Fruit fly (Drosophila melanogaster): Measurements from ENCODE around the gene CG32485.

The CG32485 gene

DNA sequence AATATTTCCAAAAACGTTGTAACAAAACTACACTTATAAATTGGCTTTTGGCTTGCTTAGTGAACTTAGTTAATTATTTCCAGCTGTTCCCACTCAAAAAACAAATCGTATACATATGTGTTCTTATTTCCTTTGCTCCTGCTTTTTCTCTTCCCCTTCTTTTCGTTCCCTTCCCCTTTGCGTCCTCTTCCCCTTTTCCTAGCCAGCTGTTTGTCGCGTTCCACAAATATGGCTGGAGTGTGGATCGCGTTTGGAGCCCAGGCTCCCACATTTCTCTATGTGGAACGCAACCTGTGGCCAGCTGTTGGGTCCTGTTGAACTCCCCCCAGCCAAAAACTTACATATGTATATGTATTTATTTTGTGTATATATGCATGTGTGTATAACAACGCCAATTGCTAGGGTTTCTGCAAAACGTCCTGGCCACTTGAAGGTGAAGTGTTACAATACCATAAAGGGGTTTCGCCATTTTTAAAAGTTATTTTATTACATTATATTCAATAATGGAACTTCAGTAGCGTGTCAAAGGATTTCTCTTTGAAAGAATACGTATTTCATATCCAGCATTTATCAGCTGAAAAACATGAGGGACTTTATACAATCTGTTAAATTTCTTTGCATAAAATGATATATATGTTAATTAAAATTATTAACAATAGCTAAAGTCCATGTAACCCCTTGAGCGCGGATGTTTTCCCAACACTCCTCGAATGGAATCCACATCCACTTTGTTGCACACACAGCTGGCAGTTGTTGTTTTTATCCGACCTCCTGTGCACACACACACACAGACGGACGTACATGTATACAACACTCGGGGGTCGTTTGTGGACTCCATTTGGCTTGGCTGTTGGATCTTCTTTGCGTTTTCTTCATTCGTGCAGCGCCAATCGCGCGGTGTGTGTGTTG, 21.8 kb downstream of the CG32485 start (continued):
- TF ChIP-seq CG8924 (tag; optimal IDR thresholded peaks at IDR 0.05) (peak; percentile 48), chm (GFP tag; IDR thresholded peaks at IDR 0.05) (peak; percentile 57), CG13775 (GFP tag; optimal IDR thresholded peaks at IDR 0.05) (peak; percentile 38), Meics (GFP tag; optimal IDR thresholded peaks at IDR 0.05) (peak; percentile 17), bbx (GFP tag; IDR thresholded peaks at IDR 0.05; ENCODE audit: partially characterized antibody) (0 out of 2 replicates have a peak, but pooled peaks have one; percentile 32), scrt (GFP tag; optimal IDR thresholded peaks at IDR 0.05) (peak; percentile 43), CG11723 (GFP tag; optimal IDR thresholded peaks at IDR 0.05) (peak; percentile 20), sens (GFP tag) (peak; percentile 62)

DNA sequence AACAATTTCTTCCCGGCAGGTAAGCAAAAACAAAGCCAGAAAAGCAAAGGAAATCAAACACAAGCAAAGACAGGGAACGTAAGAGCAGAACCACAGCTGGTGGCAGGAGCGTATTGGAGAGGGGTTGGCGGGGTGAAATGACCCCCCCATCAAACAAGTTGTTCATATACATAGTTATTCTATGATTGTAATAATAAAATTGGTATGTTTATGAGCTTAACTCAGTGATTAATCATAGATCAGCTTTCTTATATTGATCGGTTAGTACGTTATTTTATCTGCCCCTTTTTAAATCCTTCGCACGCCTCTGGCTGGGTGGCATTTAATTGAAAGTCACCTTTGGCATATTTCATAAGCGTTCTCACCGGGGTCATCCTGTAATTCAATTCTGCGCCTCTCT, 23.3 kb downstream of the CG32485 start:
- TF ChIP-seq knrl (GFP tag; IDR thresholded peaks at IDR 0.05; ENCODE audit: partially characterized antibody) = no peak
- no peak for TF ChIP-seq disco-r (GFP tag; optimal IDR thresholded peaks at IDR 0.05)
- TF ChIP-seq H2.0 (GFP tag; IDR thresholded peaks at IDR 0.05) = no peak
- TF ChIP-seq slbo (GFP tag; IDR thresholded peaks at IDR 0.05) = 0 out of 2 replicates have a peak, but pooled peaks have one; percentile 31
- no peak for TF ChIP-seq esg (GFP tag; conservative IDR thresholded peaks at IDR 0.05)
- no peak for TF ChIP-seq CG9437 (GFP tag; optimal IDR thresholded peaks at IDR 0.05)
- no peak for TF ChIP-seq luna (GFP tag; optimal IDR thresholded peaks at IDR 0.05)
- TF ChIP-seq chn (GFP tag; optimal IDR thresholded peaks at IDR 0.05) = peak; percentile 22
- TF ChIP-seq Hr3 (GFP tag; optimal IDR thresholded peaks at IDR 0.05) = no peak
- peak; percentile 20 for TF ChIP-seq CG1832 (GFP tag; optimal IDR thresholded peaks at IDR 0.05)
- TF ChIP-seq wor (GFP tag; IDR thresholded peaks at IDR 0.05) = no peak
- TF ChIP-seq dpn (GFP tag; optimal IDR thresholded peaks at IDR 0.05) = no peak
- TF ChIP-seq ash1 (GFP tag; optimal IDR thresholded peaks at IDR 0.05) = no peak
- TF ChIP-seq HmgZ (tag; optimal IDR thresholded peaks at IDR 0.05) = no peak
- peak; percentile 20 for TF ChIP-seq dmrt11E (tag; optimal IDR thresholded peaks at IDR 0.05)
- TF ChIP-seq CG13123 (GFP tag; optimal IDR thresholded peaks at IDR 0.05) = no peak
- TF ChIP-seq pzg (GFP tag; optimal IDR thresholded peaks at IDR 0.05) = no peak
- 0 out of 3 replicates have a peak, but pooled peaks have one; percentile 7 for TF ChIP-seq Dbx (GFP tag; IDR thresholded peaks at IDR 0.05)
- TF ChIP-seq ara (GFP tag; IDR thresholded peaks at IDR 0.05) = peak; percentile 27; the same call in 1 of the 2 replicates
- no peak for TF ChIP-seq eve (GFP tag; optimal IDR thresholded peaks at IDR 0.05)
- no peak for TF ChIP-seq p53 (GFP tag; optimal IDR thresholded peaks at IDR 0.05)
- TF ChIP-seq row (GFP tag; IDR thresholded peaks at IDR 0.05) = peak; percentile 53
- TF ChIP-seq CG3281 (GFP tag; optimal IDR thresholded peaks at IDR 0.05) = no peak
- 0 out of 2 replicates have a peak, but pooled peaks have one; percentile 18 for TF ChIP-seq Drgx (GFP tag; IDR thresholded peaks at IDR 0.05)
- peak; percentile 9 for TF ChIP-seq CG6813 (GFP tag; optimal IDR thresholded peaks at IDR 0.05)
- peak; percentile 17 for TF ChIP-seq CG18599 (GFP tag; optimal IDR thresholded peaks at IDR 0.05)
- TF ChIP-seq Stat92E (GFP tag; optimal IDR thresholded peaks at IDR 0.05) = no peak
- TF ChIP-seq CG17328 (GFP tag; IDR thresholded peaks at IDR 0.05) = 0 out of 2 replicates have a peak, but pooled peaks have one; percentile 20
- no peak for TF ChIP-seq CG7963 (GFP tag; IDR thresholded peaks at IDR 0.05; ENCODE audit: partially characterized antibody)
- no peak for TF ChIP-seq fd96Cb (tag; optimal IDR thresholded peaks at IDR 0.05)
- no peak for TF ChIP-seq CG4820 (GFP tag; optimal IDR thresholded peaks at IDR 0.05)
- no peak for TF ChIP-seq da (GFP tag; optimal IDR thresholded peaks at IDR 0.05)
- peak; percentile 39 for TF ChIP-seq ATbp (GFP tag; optimal IDR thresholded peaks at IDR 0.05)
- peak; percentile 25 for TF ChIP-seq CG9727 (GFP tag; optimal IDR thresholded peaks at IDR 0.05)
- no peak for TF ChIP-seq CG6272 (GFP tag; IDR thresholded peaks at IDR 0.05)
- no peak for TF ChIP-seq CG31365 (tag; optimal IDR thresholded peaks at IDR 0.05)
- no peak for TF ChIP-seq Hr39 (optimal IDR thresholded peaks at IDR 0.05)
- no peak for TF ChIP-seq CG6175 (GFP tag; IDR thresholded peaks at IDR 0.05)
- TF ChIP-seq z (GFP tag; IDR thresholded peaks at IDR 0.05) = no peak
- no peak for TF ChIP-seq phol (tag; optimal IDR thresholded peaks at IDR 0.05)

Data from whole organism, embryonic.